Fruit fly (Drosophila melanogaster) whole organism, embryonic: ENCODE measurements around the gene CG33230.

Experiments used
- Atf6 ChIP-seq: fragments of 200-800 bp; sonication (Bioruptor generic); IDR thresholded peaks from 2 replicates; pipeline ENCODE4 v1.3.6; 2022; ENCODE audit warnings: missing biosample characterization, missing genetic modification characterization
- Blimp-1 ChIP-seq: fragments of 200-800 bp; sonication (Bioruptor generic); optimal IDR thresholded peaks from 3 replicates; lab custom pipeline; 2018; ENCODE audit warnings: missing biosample characterization, missing genetic modification characterization, mild to moderate bottlenecking, moderate library complexity, missing genetic modification reagents
- CG1024 ChIP-seq: fragments of 200-800 bp; sonication (Bioruptor generic); IDR thresholded peaks from 2 replicates; pipeline ENCODE4 v1.3.6; 2022; ENCODE audit warnings: missing biosample characterization, missing genetic modification characterization
- CG10274 ChIP-seq: fragments of 200-800 bp; sonication (Bioruptor generic); optimal IDR thresholded peaks from 3 replicates; lab custom pipeline; 2017; ENCODE audit warnings: missing biosample characterization, mild to moderate bottlenecking, missing genetic modification characterization
- CG10979 ChIP-seq: fragments of 200-800 bp; sonication (Bioruptor generic); optimal IDR thresholded peaks from 2 replicates; lab custom pipeline; 2018; ENCODE audit warnings: missing biosample characterization, mild to moderate bottlenecking, missing genetic modification characterization, moderate library complexity
- CG11456 ChIP-seq: fragments of 200-800 bp; sonication (Bioruptor generic); IDR thresholded peaks from 3 replicates; pipeline ENCODE4 v1.3.6; 2022; ENCODE audit warnings: missing biosample characterization, missing genetic modification characterization
- CG12155 ChIP-seq: fragments of 200-800 bp; sonication (Bioruptor generic); optimal IDR thresholded peaks from 3 replicates; lab custom pipeline; 2016; ENCODE audit warnings: missing biosample characterization, missing genetic modification characterization
- CG1233 ChIP-seq: fragments of 200-800 bp; sonication (Bioruptor generic); optimal IDR thresholded peaks from 4 replicates; lab custom pipeline; 2018; ENCODE audit warnings: missing biosample characterization, mild to moderate bottlenecking, missing genetic modification characterization
- CG12659 ChIP-seq: fragments of 200-800 bp; sonication (Bioruptor generic); optimal IDR thresholded peaks from 3 replicates; lab custom pipeline; 2017; ENCODE audit warnings: mild to moderate bottlenecking, missing biosample characterization, missing genetic modification reagents, missing genetic modification characterization
- CG14441 ChIP-seq: fragments of 200-800 bp; sonication (Bioruptor generic); IDR thresholded peaks from 2 replicates; pipeline ENCODE4 v1.3.6; 2022; ENCODE audit warnings: missing biosample characterization, missing genetic modification characterization
- CG15696 ChIP-seq: fragments of 200-800 bp; sonication (Bioruptor generic); optimal IDR thresholded peaks from 2 replicates; lab custom pipeline; 2019; ENCODE audit warnings: missing biosample characterization, mild to moderate bottlenecking, missing genetic modification characterization, moderate library complexity
- CG1602 ChIP-seq: fragments of 200-800 bp; sonication (Bioruptor generic); optimal IDR thresholded peaks from 3 replicates; lab custom pipeline; 2016; ENCODE audit warnings: missing biosample characterization, missing genetic modification characterization
- CG1647 ChIP-seq: fragments of 200-800 bp; sonication (Bioruptor generic); optimal IDR thresholded peaks from 3 replicates; lab custom pipeline; 2016; ENCODE audit warnings: missing biosample characterization, missing genetic modification characterization
- CG17385 ChIP-seq: fragments of 200-800 bp; sonication (Bioruptor generic); optimal IDR thresholded peaks from 3 replicates; lab custom pipeline; 2018; ENCODE audit warnings: missing biosample characterization, mild to moderate bottlenecking, missing genetic modification characterization
- CG18262 ChIP-seq: fragments of 200-800 bp; optimal IDR thresholded peaks from 3 replicates; lab custom pipeline; 2019; ENCODE audit warnings: missing biosample characterization, mild to moderate bottlenecking, missing genetic modification characterization, moderate library complexity
- CG2202 ChIP-seq: fragments of 200-800 bp; sonication (Bioruptor generic); optimal IDR thresholded peaks from 2 replicates; lab custom pipeline; 2018; ENCODE audit warnings: missing biosample characterization, mild to moderate bottlenecking, missing genetic modification characterization
- CG2712 ChIP-seq: fragments of 200-800 bp; optimal IDR thresholded peaks from 3 replicates; lab custom pipeline; 2019; ENCODE audit warnings: missing biosample characterization, mild to moderate bottlenecking, missing genetic modification characterization, moderate library complexity
- CG3065 ChIP-seq: fragments of 200-800 bp; sonication (Bioruptor generic); optimal IDR thresholded peaks from 2 replicates; lab custom pipeline; 2016; ENCODE audit warnings: missing biosample characterization, missing genetic modification characterization
- CG31388 ChIP-seq: fragments of 200-800 bp; sonication (Bioruptor generic); optimal IDR thresholded peaks from 2 replicates; lab custom pipeline; 2016; ENCODE audit warnings: missing biosample characterization, missing genetic modification characterization
- CG31441 ChIP-seq: fragments of 200-800 bp; sonication (Bioruptor generic); IDR thresholded peaks from 2 replicates; pipeline ENCODE4 v1.3.6; 2022; ENCODE audit warnings: missing biosample characterization, missing genetic modification characterization
- CG34376 ChIP-seq: fragments of 200-800 bp; sonication (Bioruptor generic); optimal IDR thresholded peaks from 2 replicates; lab custom pipeline; 2018; ENCODE audit warnings: missing biosample characterization, mild to moderate bottlenecking, missing genetic modification characterization
- CG5953 ChIP-seq: fragments of 200-800 bp; sonication (Bioruptor generic); IDR thresholded peaks from 2 replicates; pipeline ENCODE4 v1.3.6; 2022; ENCODE audit warnings: missing biosample characterization, missing genetic modification characterization
- CG6854 ChIP-seq: fragments of 200-800 bp; sonication (Bioruptor generic); optimal IDR thresholded peaks from 3 replicates; lab custom pipeline; 2017; ENCODE audit warnings: missing biosample characterization, mild to moderate bottlenecking, missing genetic modification characterization
- CG7556 ChIP-seq: fragments of 200-800 bp; sonication (Bioruptor generic); optimal IDR thresholded peaks from 2 replicates; lab custom pipeline; 2017; ENCODE audit warnings: missing biosample characterization, mild to moderate bottlenecking, missing genetic modification characterization
- CG9437 ChIP-seq: fragments of 200-800 bp; sonication (Bioruptor generic); optimal IDR thresholded peaks from 2 replicates; lab custom pipeline; 2018; ENCODE audit warnings: missing biosample characterization, mild to moderate bottlenecking, missing genetic modification characterization
- CrebB ChIP-seq: fragments of 200-800 bp; sonication (Bioruptor generic); optimal IDR thresholded peaks from 3 replicates; lab custom pipeline; 2018; ENCODE audit warnings: missing biosample characterization, mild to moderate bottlenecking, missing genetic modification characterization
- E2f2 ChIP-seq: fragments of 200-800 bp; sonication (Bioruptor generic); IDR thresholded peaks from 2 replicates; pipeline ENCODE4 v1.3.6; 2022; ENCODE audit warnings: missing biosample characterization, missing genetic modification characterization
- Elba2 ChIP-seq: fragments of 200-800 bp; sonication (Bioruptor generic); optimal IDR thresholded peaks from 3 replicates; lab custom pipeline; 2016; ENCODE audit warnings: missing biosample characterization, missing genetic modification characterization
- Ets65A ChIP-seq: fragments of 200-800 bp; sonication (Bioruptor generic); peaks from one replicate; lab custom pipeline; 2016; ENCODE audit warnings: missing biosample characterization, missing genetic modification characterization
- Fer1 ChIP-seq: fragments of 200-800 bp; sonication (Bioruptor generic); optimal IDR thresholded peaks from 2 replicates; lab custom pipeline; 2017; ENCODE audit warnings: missing biosample characterization, mild to moderate bottlenecking, missing genetic modification characterization
- Fer2 ChIP-seq: fragments of 200-800 bp; sonication (Bioruptor generic); optimal IDR thresholded peaks from 2 replicates; lab custom pipeline; 2018; ENCODE audit warnings: missing biosample characterization, mild to moderate bottlenecking, missing genetic modification characterization, moderate library complexity
- Nf-YB ChIP-seq: fragments of 200-800 bp; sonication (Bioruptor generic); optimal IDR thresholded peaks from 3 replicates; lab custom pipeline; 2019; ENCODE audit warnings: missing biosample characterization, mild to moderate bottlenecking, missing genetic modification characterization, moderate library complexity
- Oaz ChIP-seq: fragments of 200-800 bp; sonication (Bioruptor generic); IDR thresholded peaks from 2 replicates; pipeline ENCODE4 v1.3.6; 2022; ENCODE audit warnings: missing biosample characterization, missing genetic modification characterization
- Rfx ChIP-seq: fragments of 200-800 bp; sonication (Bioruptor generic); IDR thresholded peaks from 2 replicates; pipeline ENCODE4 v1.3.6; 2022; ENCODE audit warnings: missing biosample characterization, missing genetic modification characterization
- TFAM ChIP-seq: fragments of 200-800 bp; sonication (Bioruptor generic); optimal IDR thresholded peaks from 2 replicates; lab custom pipeline; 2017; ENCODE audit warnings: missing biosample characterization, missing genetic modification characterization, inconsistent platforms
- YL-1 ChIP-seq: fragments of 200-800 bp; sonication (Bioruptor generic); optimal IDR thresholded peaks from 3 replicates; lab custom pipeline; 2017; ENCODE audit warnings: missing biosample characterization, mild to moderate bottlenecking, missing genetic modification characterization
- ap ChIP-seq: fragments of 200-800 bp; sonication (Bioruptor generic); IDR thresholded peaks from 2 replicates; pipeline ENCODE4 v1.3.6; 2022; ENCODE audit warnings: missing biosample characterization, missing genetic modification characterization
- bbx ChIP-seq: fragments of 200-800 bp; sonication (Bioruptor generic); IDR thresholded peaks from 2 replicates; pipeline ENCODE4 v1.3.6; 2022; ENCODE audit warnings: missing biosample characterization, missing genetic modification characterization; ENCODE audit not compliant: partially characterized antibody
- caup ChIP-seq: fragments of 200-800 bp; sonication (Bioruptor generic); optimal IDR thresholded peaks from 3 replicates; lab custom pipeline; 2017; ENCODE audit warnings: missing biosample characterization, mild to moderate bottlenecking, missing genetic modification characterization, moderate library complexity; ENCODE audit not compliant: severe bottlenecking
- cwo ChIP-seq: fragments of 200-800 bp; sonication (Bioruptor generic); optimal IDR thresholded peaks from 3 replicates; lab custom pipeline; 2017; ENCODE audit warnings: missing biosample characterization, missing genetic modification characterization, mild to moderate bottlenecking, moderate library complexity, missing genetic modification reagents
- dm ChIP-seq: fragments of 200-800 bp; sonication (Bioruptor generic); optimal IDR thresholded peaks from 3 replicates; lab custom pipeline; 2016; ENCODE audit warnings: missing biosample characterization, missing genetic modification characterization
- dysf ChIP-seq: fragments of 200-800 bp; sonication (Bioruptor generic); IDR thresholded peaks from 3 replicates; pipeline ENCODE4 v1.3.6; 2022; ENCODE audit warnings: missing biosample characterization, missing genetic modification characterization
- eve ChIP-seq, 2 experiments: fragments of >200 bp; optimal IDR thresholded peaks; 2 replicates each; lab custom pipeline; 2017; ENCODE audit warnings: missing biosample characterization in 2 of 2, missing genetic modification characterization in 2 of 2
- eyg ChIP-seq: fragments of 200-800 bp; sonication (Bioruptor generic); optimal IDR thresholded peaks from 3 replicates; lab custom pipeline; 2016; ENCODE audit warnings: missing biosample characterization, missing genetic modification characterization
- gce ChIP-seq: fragments of 200-800 bp; sonication (Bioruptor generic); IDR thresholded peaks from 3 replicates; pipeline ENCODE4 v1.3.6; 2022; ENCODE audit warnings: missing biosample characterization, missing genetic modification characterization
- gsb-n ChIP-seq: fragments of 200-800 bp; sonication (Bioruptor generic); optimal IDR thresholded peaks from 3 replicates; lab custom pipeline; 2018; ENCODE audit warnings: missing biosample characterization, mild to moderate bottlenecking, missing genetic modification characterization
- pum ChIP-seq: fragments of 200-800 bp; sonication (Bioruptor generic); optimal IDR thresholded peaks from 2 replicates; lab custom pipeline; 2016; ENCODE audit warnings: missing biosample characterization, missing genetic modification characterization
- shn ChIP-seq: fragments of 200-800 bp; sonication (Bioruptor generic); optimal IDR thresholded peaks from 3 replicates; lab custom pipeline; 2016; ENCODE audit warnings: missing biosample characterization, missing genetic modification characterization
- slbo ChIP-seq: fragments of 200-800 bp; sonication (Bioruptor generic); IDR thresholded peaks from 2 replicates; pipeline ENCODE4 v1.3.6; 2022; ENCODE audit warnings: missing biosample characterization, missing genetic modification characterization
- sob ChIP-seq: fragments of 200-800 bp; sonication (Bioruptor generic); IDR thresholded peaks from 2 replicates; pipeline ENCODE4 v1.3.6; 2022; ENCODE audit warnings: missing biosample characterization, missing genetic modification characterization
- twi ChIP-seq: fragments of 200-800 bp; optimal IDR thresholded peaks from 2 replicates; lab custom pipeline; 2019; ENCODE audit warnings: missing biosample characterization, mild to moderate bottlenecking, missing genetic modification characterization, moderate library complexity
- zfh2 ChIP-seq: fragments of 200-800 bp; sonication (Bioruptor generic); optimal IDR thresholded peaks from 2 replicates; lab custom pipeline; 2016; ENCODE audit warnings: missing biosample characterization, missing genetic modification characterization

The CG33230 gene

dm6 chr3L:1580821-1581220 lies 37.4 kb upstream of the CG33230 start:
- no peak for TF ChIP-seq gce (GFP tag; lab: Robert Waterston, UW)
- TF ChIP-seq eve (GFP tag; optimal IDR thresholded peaks at IDR 0.05; lab: Kevin White, UChicago), result peak in 1 of 2 experiments; percentile 78
- no peak for TF ChIP-seq CG3065 (GFP tag; lab: Kevin White, UChicago)
- no peak for TF ChIP-seq CG7556 (GFP tag; lab: Kevin White, UChicago)
- TF ChIP-seq slbo, result no peak
- TF ChIP-seq CG6854 (GFP tag; lab: Kevin White, UChicago), result no peak
- TF ChIP-seq CG15696 (tag; lab: Kevin White, UChicago), result no peak
- no peak for TF ChIP-seq eyg (GFP tag; lab: Kevin White, UChicago)
- no peak for TF ChIP-seq shn (GFP tag; lab: Kevin White, UChicago)
- no peak for TF ChIP-seq CG10979 (tag; lab: Kevin White, UChicago)
- TF ChIP-seq Ets65A (GFP tag; lab: Kevin White, UChicago), result peak; percentile 9
- no peak for TF ChIP-seq bbx (GFP tag; lab: Robert Waterston, UW)
- no peak for TF ChIP-seq CG17385 (GFP tag; lab: Kevin White, UChicago)
- TF ChIP-seq CG34376 (GFP tag; lab: Kevin White, UChicago), result no peak
- no peak for TF ChIP-seq YL-1 (GFP tag; lab: Kevin White, UChicago)
- no peak for TF ChIP-seq CG31388 (GFP tag; lab: Kevin White, UChicago)
- TF ChIP-seq Oaz, result no peak
- TF ChIP-seq CG5953 (GFP tag; lab: Robert Waterston, UW), result no peak
- no peak for TF ChIP-seq dysf
- TF ChIP-seq CG10274, result peak; percentile 90
- no peak for TF ChIP-seq CrebB (tag; lab: Kevin White, UChicago)

dm6 chr3L:1584003-1584402 lies 34.2 kb upstream of the CG33230 start:
- TF ChIP-seq CG2712 (tag; lab: Kevin White, UChicago) (peak; percentile 80), CG1233 (GFP tag; lab: Kevin White, UChicago) (peak; percentile 53), Atf6 (GFP tag; lab: Robert Waterston, UW) (peak; percentile 36; the same call in 1 of the 2 replicates), pum (peak; percentile 46), Fer2 (tag; lab: Kevin White, UChicago) (no peak), gsb-n (tag; lab: Kevin White, UChicago) (peak; percentile 46), CG18262 (tag; lab: Kevin White, UChicago) (peak; percentile 80), CG12659 (GFP tag; lab: Kevin White, UChicago) (peak; percentile 43), Nf-YB (peak; percentile 33), caup (GFP tag; lab: Kevin White, UChicago) (no peak), Blimp-1 (GFP tag; lab: Kevin White, UChicago) (peak; percentile 4), CG11456 (GFP tag; lab: Robert Waterston, UW) (0 out of 3 replicates have a peak, but pooled peaks have one; percentile 48), TFAM (GFP tag; lab: Kevin White, UChicago) (no peak), CG1024 (GFP tag; lab: Robert Waterston, UW) (no peak), dm (GFP tag; lab: Kevin White, UChicago) (no peak), sob (peak; percentile 55; the same call in 1 of the 2 replicates), Rfx (GFP tag; lab: Robert Waterston, UW) (peak; percentile 66), CG31441 (GFP tag; lab: Robert Waterston, UW) (peak; percentile 77), cwo (GFP tag; lab: Kevin White, UChicago) (peak; percentile 24), Elba2 (no peak), CG1647 (GFP tag; lab: Kevin White, UChicago) (no peak), E2f2 (GFP tag; lab: Robert Waterston, UW) (no peak), CG2202 (tag; lab: Kevin White, UChicago) (peak; percentile 46), CG12155 (GFP tag; lab: Kevin White, UChicago) (peak; percentile 46), Fer1 (no peak), zfh2 (no peak), twi (tag; lab: Kevin White, UChicago) (peak; percentile 28), CG1602 (GFP tag; lab: Kevin White, UChicago) (peak; percentile 66), CG9437 (GFP tag; lab: Kevin White, UChicago) (peak; percentile 30), CG14441 (GFP tag; lab: Robert Waterston, UW) (peak; percentile 76), ap (GFP tag; lab: Robert Waterston, UW) (peak; percentile 59)
